Worm (Caenorhabditis elegans): ENCODE measurements around the gene F35E12.9.

DNA sequence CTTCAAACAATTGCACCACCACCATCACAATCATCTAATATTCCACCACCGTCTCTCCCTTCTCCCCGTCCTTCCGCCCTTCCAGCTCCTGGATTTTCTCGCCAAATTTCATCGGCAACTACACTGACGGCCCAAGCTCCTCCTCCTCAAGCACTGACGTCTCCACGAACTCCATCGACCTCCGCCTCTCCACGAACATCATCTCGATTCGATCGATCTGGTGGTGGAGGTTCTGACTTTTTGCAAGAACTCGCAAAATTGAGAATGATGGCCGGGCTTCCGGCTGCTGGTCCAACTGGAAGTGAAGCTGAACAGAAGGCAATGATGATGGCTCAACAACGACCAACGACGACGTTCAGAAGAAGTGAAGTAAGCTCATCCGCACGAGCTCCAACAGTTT, 49.1 kb upstream of the F35E12.9 start:
- TF ChIP-seq lin-35 (GFP tag; optimal IDR thresholded peaks at IDR 0.05) (no peak), mdl-1 (tag; optimal IDR thresholded peaks at IDR 0.05) (no peak), lin-13 (GFP tag; optimal IDR thresholded peaks at IDR 0.05) (no peak)
